Worm (Caenorhabditis elegans) whole organism, L2 larva: ENCODE results near the gene F19B10.5.

Experiments used
- aly-2 ChIP-seq: fragments of 150-350 bp; optimal IDR thresholded peaks from 2 replicates; lab custom pipeline; 2014; ENCODE audit warnings: missing biosample characterization, missing genetic modification characterization
- ceh-16 ChIP-seq: fragments of 150-350 bp; optimal IDR thresholded peaks from 2 replicates; lab custom pipeline; 2014; ENCODE audit warnings: missing biosample characterization, missing genetic modification characterization
- crh-2 ChIP-seq: sonication (generic microtip); optimal IDR thresholded peaks from 2 replicates; lab custom pipeline; 2017; ENCODE audit warnings: missing biosample characterization, missing genetic modification characterization
- nhr-11 ChIP-seq: fragments of 150-350 bp; optimal IDR thresholded peaks from 2 replicates; lab custom pipeline; 2014; ENCODE audit warnings: missing biosample characterization, missing genetic modification characterization
- nhr-6 ChIP-seq: fragments of 150-350 bp; optimal IDR thresholded peaks from 2 replicates; lab custom pipeline; 2014; ENCODE audit warnings: missing biosample characterization, missing genetic modification characterization
- peb-1 ChIP-seq: fragments of 150-350 bp; optimal IDR thresholded peaks from 2 replicates; lab custom pipeline; 2014; ENCODE audit warnings: missing biosample characterization, missing genetic modification characterization
- sma-9 ChIP-seq, 2 experiments: fragments of 150-350 bp in 1 of 2; sonication (generic microtip) in 1 of 2; optimal IDR thresholded peaks; 2 replicates each; lab custom pipeline; 2014 to 2016; ENCODE audit warnings: missing genetic modification characterization in 2 of 2, mild to moderate bottlenecking in 1 of 2, missing biosample characterization in 1 of 2, missing compliant biosample characterization in 1 of 2, missing genetic modification reagents in 1 of 2, moderate library complexity in 1 of 2
- snpc-4 ChIP-seq: fragments of 150-350 bp; optimal IDR thresholded peaks from 2 replicates; lab custom pipeline; 2014; ENCODE audit warnings: missing biosample characterization, missing genetic modification characterization
- unc-55 ChIP-seq: fragments of 150-350 bp; sonication (generic microtip); optimal IDR thresholded peaks from 3 replicates; lab custom pipeline; 2014; ENCODE audit warnings: missing biosample characterization, missing genetic modification reagents, missing genetic modification characterization

DNA sequence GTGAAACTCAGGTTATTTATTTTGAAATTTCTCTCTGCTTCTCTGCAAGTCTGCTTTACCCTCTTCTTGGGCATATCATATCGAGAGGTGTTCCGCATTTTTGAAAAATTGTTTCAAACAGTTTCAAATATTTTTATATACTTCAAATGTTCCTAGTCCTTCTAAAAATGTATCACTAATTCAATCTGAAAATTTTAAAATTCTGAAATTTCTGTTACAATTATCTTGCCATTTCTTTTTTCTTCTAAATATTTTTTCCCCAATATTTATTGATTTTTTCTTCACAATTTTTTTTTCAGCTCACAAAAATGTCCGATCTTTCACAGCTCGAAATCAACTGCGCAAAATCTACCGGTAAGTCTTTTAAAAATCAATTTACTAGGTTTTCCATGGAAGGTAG, 4.3 kb downstream of the F19B10.5 start, which contains the start of gene F19B10.4:
- TF ChIP-seq nhr-11 (tag; lab: Kevin White, UChicago) (no peak), aly-2 (tag; lab: Kevin White, UChicago) (no peak), crh-2 (tag; lab: Kevin White, UChicago) (no peak), peb-1 (no peak), nhr-6 (no peak), unc-55 (GFP tag; lab: Kevin White, UChicago) (no peak), snpc-4 (tag; lab: Kevin White, UChicago) (no peak), sma-9 (GFP tag; optimal IDR thresholded peaks at IDR 0.05; lab: Kevin White, UChicago) (no peak), sma-9 (tag; optimal IDR thresholded peaks at IDR 0.05; lab: Kevin White, UChicago) (no peak), ceh-16 (tag; lab: Kevin White, UChicago) (no peak)
